Worm (Caenorhabditis elegans) whole organism, L4/young adult: ENCODE results near the gene C55A6.3.

Experiments used
- dao-5 ChIP-seq: sonication (generic microtip); optimal IDR thresholded peaks from 2 replicates; lab custom pipeline; 2016; ENCODE audit warnings: missing genotype, missing genetic modification characterization, moderate library complexity, missing compliant biosample characterization
- him-1 ChIP-seq: sonication (generic microtip); optimal IDR thresholded peaks from 2 replicates; lab custom pipeline; 2016; ENCODE audit warnings: missing genotype, missing genetic modification reagents, missing genetic modification characterization, missing compliant biosample characterization

DNA sequence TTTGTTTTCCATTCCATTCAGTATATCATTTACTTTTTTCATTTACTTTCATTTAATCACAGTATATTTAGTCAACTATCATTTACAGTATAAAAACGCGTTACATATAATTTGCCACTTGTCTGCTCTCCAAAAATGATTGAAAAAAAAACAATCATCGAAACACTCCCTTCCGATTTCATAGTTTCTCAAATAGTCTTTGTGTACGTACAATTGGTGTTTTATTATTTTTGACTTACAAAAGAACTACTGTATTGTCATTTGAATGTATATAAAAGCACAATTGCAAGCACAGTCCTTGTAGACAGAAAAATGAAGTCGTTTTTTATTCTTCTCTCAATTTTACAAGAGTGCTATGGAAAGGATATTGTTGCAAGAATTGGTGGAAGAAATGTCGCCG, 38.9 kb downstream of the C55A6.3 start, which contains the start of gene nas-22:
- TF ChIP-seq him-1 (tag; lab: Kevin White, UChicago): no peak
- TF ChIP-seq dao-5 (tag; lab: Kevin White, UChicago): no peak
